Fruit fly (Drosophila melanogaster): ENCODE results near the gene frm.

Gene frm

DNA sequence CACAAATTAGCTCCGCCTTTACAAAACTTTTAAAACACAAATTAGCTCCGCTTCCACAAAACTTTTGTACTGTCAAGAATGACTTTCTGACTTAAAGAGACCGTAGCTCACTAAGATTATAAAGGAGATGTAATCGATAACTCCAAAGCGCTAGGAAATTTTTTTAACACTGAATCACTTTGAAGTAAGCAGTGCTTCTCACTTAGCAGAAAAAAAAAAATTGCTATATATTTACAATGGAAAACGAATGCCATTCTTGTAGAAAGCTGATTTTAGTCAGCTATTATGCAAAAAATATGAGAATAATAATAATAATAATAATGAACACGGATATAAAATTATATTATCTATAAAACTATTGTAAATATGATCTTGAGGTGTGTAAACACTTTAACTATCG lies 52.1 kb downstream of the frm start, which contains the start of gene blanks:
TSS of gene blanks (minus strand) at position 101 of the 400 bp plus-strand sequence.
- TF ChIP-seq Snoo (tag; optimal IDR thresholded peaks at IDR 0.05) (no peak), CG14655 (GFP tag; optimal IDR thresholded peaks at IDR 0.05) (no peak), fd96Ca (GFP tag; IDR thresholded peaks at IDR 0.05) (no peak), gl (tag; optimal IDR thresholded peaks at IDR 0.05) (no peak), CG32121 (GFP tag; IDR thresholded peaks at IDR 0.05) (no peak), Ets98B (GFP tag; IDR thresholded peaks at IDR 0.05) (no peak), rn (GFP tag; IDR thresholded peaks at IDR 0.05) (no peak), CG17806 (tag; optimal IDR thresholded peaks at IDR 0.05) (no peak), D1 (tag; optimal IDR thresholded peaks at IDR 0.05) (no peak), Pif1B (GFP tag; optimal IDR thresholded peaks at IDR 0.05) (no peak), CG4496 (GFP tag; IDR thresholded peaks at IDR 0.05) (no peak)
